Worm (Caenorhabditis elegans) whole organism, L4 larva: ENCODE data around the gene C29E4.15.

Experiments used
- ZK337.2 ChIP-seq: fragments of 200-800 bp; sonication (Bioruptor generic); IDR thresholded peaks from 2 replicates; pipeline ENCODE4 v1.3.6; 2022; ENCODE audit warnings: missing genetic modification reagents, missing genetic modification characterization, missing compliant biosample characterization
- ama-1 ChIP-seq: fragments of 150-350 bp; optimal IDR thresholded peaks from 2 replicates; lab custom pipeline; 2014; ENCODE audit warnings: inconsistent platforms, mixed read lengths
- ces-1 ChIP-seq: fragments of 150-350 bp; sonication (generic microtip); optimal IDR thresholded peaks from 4 replicates; lab custom pipeline; 2014; ENCODE audit warnings: missing biosample characterization, missing genetic modification reagents, missing genetic modification characterization
- dpl-1 ChIP-seq: fragments of 150-350 bp; optimal IDR thresholded peaks from 2 replicates; lab custom pipeline; 2014; ENCODE audit warnings: missing biosample characterization, missing genetic modification reagents, missing genetic modification characterization
- duxl-1 ChIP-seq: sonication (generic microtip); optimal IDR thresholded peaks from 2 replicates; lab custom pipeline; 2016; ENCODE audit warnings: mild to moderate bottlenecking, missing genetic modification characterization, moderate library complexity, missing compliant biosample characterization; ENCODE audit not compliant: poor library complexity
- lin-13 ChIP-seq: fragments of 150-350 bp; optimal IDR thresholded peaks from 2 replicates; lab custom pipeline; 2014; ENCODE audit warnings: missing biosample characterization, missing genetic modification reagents, missing genetic modification characterization
- mdl-1 ChIP-seq, 2 experiments: fragments of 150-350 bp in 1 of 2; sonication (generic microtip) in 1 of 2; optimal IDR thresholded peaks; 2 replicates each; lab custom pipeline; 2014 to 2017; ENCODE audit warnings: missing biosample characterization in 2 of 2, missing genetic modification characterization in 2 of 2
- nhr-28 ChIP-seq: fragments of 150-350 bp; optimal IDR thresholded peaks from 2 replicates; lab custom pipeline; 2014; ENCODE audit warnings: missing biosample characterization, missing genetic modification characterization
- nhr-48 ChIP-seq: sonication (generic microtip); optimal IDR thresholded peaks from 2 replicates; lab custom pipeline; 2016; ENCODE audit warnings: mild to moderate bottlenecking, missing genetic modification characterization, missing compliant biosample characterization
- nhr-77 ChIP-seq: fragments of 150-350 bp; optimal IDR thresholded peaks from 2 replicates; lab custom pipeline; 2014; ENCODE audit warnings: missing biosample characterization, missing genetic modification characterization
- snpc-4 ChIP-seq: fragments of 150-350 bp; optimal IDR thresholded peaks from 2 replicates; lab custom pipeline; 2014; ENCODE audit warnings: missing biosample characterization, missing genetic modification characterization
- ztf-11 ChIP-seq: fragments of 150-350 bp; optimal IDR thresholded peaks from 2 replicates; lab custom pipeline; 2014; ENCODE audit warnings: missing biosample characterization, missing genetic modification characterization

- TF ChIP-seq duxl-1 (tag; lab: Kevin White, UChicago) = no peak
- TF ChIP-seq ZK337.2 (GFP tag; lab: Robert Waterston, UW) = no peak
- TF ChIP-seq snpc-4 (tag; lab: Kevin White, UChicago) = no peak
- TF ChIP-seq ama-1 (lab: Kevin White, UChicago) = no peak
- TF ChIP-seq ztf-11 (tag; lab: Kevin White, UChicago) = no peak
- no peak for TF ChIP-seq lin-13 (GFP tag; lab: Kevin White, UChicago)
- no peak for TF ChIP-seq ces-1 (GFP tag; lab: Kevin White, UChicago)
- no peak for TF ChIP-seq mdl-1 (tag; optimal IDR thresholded peaks at IDR 0.05; lab: Kevin White, UChicago)
- no peak for TF ChIP-seq nhr-48 (tag; lab: Kevin White, UChicago)
- no peak for TF ChIP-seq nhr-77 (tag; lab: Kevin White, UChicago)
- TF ChIP-seq nhr-28 = no peak
- TF ChIP-seq dpl-1 (GFP tag; lab: Kevin White, UChicago) = no peak
These were observed 27.2 kb downstream of the C29E4.15 start, which contains the start of gene clp-1 for ce11 chrIII:7979659-7980058.
